Fruit fly (Drosophila melanogaster): ENCODE measurements around the gene ncm.
A peak's percentile ranks its signal among the peaks of the same experiment; 100 is the strongest.

Gene ncm

DNA sequence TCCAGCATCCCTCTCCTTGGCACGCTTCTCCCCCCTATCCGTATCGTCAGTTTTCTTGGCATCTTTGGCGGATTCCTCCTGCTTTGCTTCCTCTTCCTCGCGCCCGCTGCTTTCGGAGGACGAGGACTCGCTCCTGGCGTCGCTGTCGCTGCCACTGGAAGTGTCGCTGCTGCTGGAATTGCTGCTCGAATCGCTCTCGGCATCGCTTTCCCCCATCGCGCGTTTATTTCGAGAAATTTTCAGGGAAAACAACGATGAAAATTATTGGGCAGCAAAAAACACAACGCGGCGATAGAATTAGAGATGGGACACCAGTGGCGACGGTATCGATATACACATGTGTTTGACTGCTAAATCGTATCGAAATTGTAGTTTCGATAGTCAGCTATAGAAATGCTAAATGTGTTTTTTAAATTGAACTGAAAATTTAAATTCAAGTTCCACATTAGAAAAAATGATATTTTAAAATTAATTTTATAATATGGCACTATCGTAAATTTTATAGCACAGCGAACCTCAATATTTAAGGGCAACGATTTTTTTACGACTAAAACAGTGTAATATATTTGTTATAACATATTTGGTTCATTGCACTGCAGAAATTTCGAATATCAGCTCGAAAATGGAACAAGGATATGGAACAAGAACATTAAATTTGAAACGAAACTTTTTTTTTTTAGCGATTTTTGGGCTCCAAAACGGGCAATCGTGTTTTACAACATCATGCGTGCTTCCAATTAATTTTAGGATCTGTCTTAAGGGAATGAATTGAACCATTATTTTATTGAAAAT lies at the start of gene ncm (continued):
- TF ChIP-seq CG6791 (GFP tag; IDR thresholded peaks at IDR 0.05; ENCODE audit: partially characterized antibody), result peak; percentile 85
- TF ChIP-seq CG8089 (GFP tag; optimal IDR thresholded peaks at IDR 0.05), result no peak
- TF ChIP-seq trh (GFP tag; optimal IDR thresholded peaks at IDR 0.05), result no peak
- no peak for TF ChIP-seq NfI (GFP tag; optimal IDR thresholded peaks at IDR 0.05)
- TF ChIP-seq inv (GFP tag; IDR thresholded peaks at IDR 0.05; ENCODE audit: partially characterized antibody), result peak; percentile 83
- TF ChIP-seq br (optimal IDR thresholded peaks at IDR 0.05), result no peak
- no peak for TF ChIP-seq ken (GFP tag; IDR thresholded peaks at IDR 0.05)
- TF ChIP-seq CG18619 (GFP tag; optimal IDR thresholded peaks at IDR 0.05), result no peak
- TF ChIP-seq CG13894 (tag; optimal IDR thresholded peaks at IDR 0.05), result no peak
- TF ChIP-seq Hsf (GFP tag; optimal IDR thresholded peaks at IDR 0.05), result no peak
- TF ChIP-seq zfh1 (GFP tag; IDR thresholded peaks at IDR 0.05), result peak; percentile 15; the same call in 1 of the 3 replicates
- TF ChIP-seq tio (GFP tag; optimal IDR thresholded peaks at IDR 0.05), result no peak
- TF ChIP-seq CG12219 (GFP tag; optimal IDR thresholded peaks at IDR 0.05), result no peak
- TF ChIP-seq luna (GFP tag; optimal IDR thresholded peaks at IDR 0.05), result no peak
- no peak for TF ChIP-seq Nf-YB (GFP tag; optimal IDR thresholded peaks at IDR 0.05)
- peak; percentile 86 for TF ChIP-seq MBD-R2 (GFP tag; IDR thresholded peaks at IDR 0.05)
- peak in 1 of 3 experiments; percentile 36 for TF ChIP-seq Stat92E (GFP tag; optimal IDR thresholded peaks at IDR 0.05)
- TF ChIP-seq zf30C (GFP tag; optimal IDR thresholded peaks at IDR 0.05), result no peak
- TF ChIP-seq Dbx (GFP tag; IDR thresholded peaks at IDR 0.05), result no peak
- TF ChIP-seq Adf1 (GFP tag; IDR thresholded peaks at IDR 0.05), result no peak
- TF ChIP-seq usp (GFP tag; optimal IDR thresholded peaks at IDR 0.05), result no peak
- peak; percentile 71; the same call in 1 of the 2 replicates for TF ChIP-seq CG42726 (GFP tag; IDR thresholded peaks at IDR 0.05; ENCODE audit: partially characterized antibody)
- no peak for TF ChIP-seq CG6175 (GFP tag; IDR thresholded peaks at IDR 0.05)
- no peak for TF ChIP-seq Neu2 (GFP tag; optimal IDR thresholded peaks at IDR 0.05; ENCODE audit: borderline replicate concordance)
- no peak for TF ChIP-seq CG11723 (GFP tag; optimal IDR thresholded peaks at IDR 0.05)
- no peak for TF ChIP-seq CG16815 (GFP tag; optimal IDR thresholded peaks at IDR 0.05)
- no peak for TF ChIP-seq NC2α (GFP tag; optimal IDR thresholded peaks at IDR 0.05)
- no peak for TF ChIP-seq psq (GFP tag; optimal IDR thresholded peaks at IDR 0.05)
- TF ChIP-seq Tbp (GFP tag; optimal IDR thresholded peaks at IDR 0.05), result no peak
- TF ChIP-seq fd96Cb (tag; optimal IDR thresholded peaks at IDR 0.05), result no peak
- TF ChIP-seq wor (GFP tag; IDR thresholded peaks at IDR 0.05), result no peak
- TF ChIP-seq CG12236 (GFP tag; optimal IDR thresholded peaks at IDR 0.05), result no peak
- TF ChIP-seq CG15269 (tag; optimal IDR thresholded peaks at IDR 0.05), result no peak
- no peak for TF ChIP-seq CG3838 (GFP tag; optimal IDR thresholded peaks at IDR 0.05)
- TF ChIP-seq lov (optimal IDR thresholded peaks at IDR 0.05), result no peak
- TF ChIP-seq lov (GFP tag; IDR thresholded peaks at IDR 0.05), result no peak
- TF ChIP-seq Rx (GFP tag; IDR thresholded peaks at IDR 0.05), result no peak
- TF ChIP-seq bsh (GFP tag; optimal IDR thresholded peaks at IDR 0.05), result no peak
- TF ChIP-seq CG3726 (GFP tag; IDR thresholded peaks at IDR 0.05), result no peak
- no peak for TF ChIP-seq C15 (GFP tag; IDR thresholded peaks at IDR 0.05)
- TF ChIP-seq sob (GFP tag; IDR thresholded peaks at IDR 0.05), result peak; percentile 31; the same call in 1 of the 2 replicates
- TF ChIP-seq hb (GFP tag; IDR thresholded peaks at IDR 0.05; ENCODE audit: partially characterized antibody), result peak; percentile 84
- no peak for TF ChIP-seq tll (GFP tag; optimal IDR thresholded peaks at IDR 0.05)
- TF ChIP-seq CG10274 (GFP tag; optimal IDR thresholded peaks at IDR 0.05), result no peak
- no peak for TF ChIP-seq CG10565 (GFP tag; optimal IDR thresholded peaks at IDR 0.05)
- no peak for TF ChIP-seq CG13296 (GFP tag; optimal IDR thresholded peaks at IDR 0.05)
- no peak for TF ChIP-seq CG12155 (GFP tag; optimal IDR thresholded peaks at IDR 0.05)
- TF ChIP-seq CG17829 (tag; optimal IDR thresholded peaks at IDR 0.05), result peak; percentile 10
- TF ChIP-seq CG8765 (GFP tag; IDR thresholded peaks at IDR 0.05), result no peak
- TF ChIP-seq cad (GFP tag; optimal IDR thresholded peaks at IDR 0.05), result no peak

Data from whole organism, embryonic.